Fruit fly (Drosophila melanogaster): Measurements from ENCODE around the gene CG32102.

CG32102 gene

dm6 chr3L:12471471-12471978 is 1.9 kb upstream of the CG32102 start, which contains the start of gene CG10616:
Gene CG10616 (plus strand): TSS chr3L:12471728.
- TF ChIP-seq CrebA (GFP tag; optimal IDR thresholded peaks at IDR 0.05; ENCODE audit: borderline replicate concordance) (peak; percentile 18), Rel (GFP tag; optimal IDR thresholded peaks at IDR 0.05) (no peak), Rel (tag; optimal IDR thresholded peaks at IDR 0.05) (peak; percentile 95), Jra (GFP tag; optimal IDR thresholded peaks at IDR 0.05) (peak; percentile 43), rgr (GFP tag; optimal IDR thresholded peaks at IDR 0.05) (no peak)

dm6 chr3L:12470509-12470908 is 925 bp upstream of the CG32102 start:
- TF ChIP-seq OdsH (GFP tag; optimal IDR thresholded peaks at IDR 0.05) (no peak), Hnf4 (GFP tag; optimal IDR thresholded peaks at IDR 0.05) (no peak), Rel (GFP tag; optimal IDR thresholded peaks at IDR 0.05) (no peak), Rel (tag; optimal IDR thresholded peaks at IDR 0.05) (no peak), tai (GFP tag; optimal IDR thresholded peaks at IDR 0.05) (no peak), h (GFP tag; optimal IDR thresholded peaks at IDR 0.05) (no peak), Jra (GFP tag; optimal IDR thresholded peaks at IDR 0.05) (no peak), Sp1 (GFP tag; optimal IDR thresholded peaks at IDR 0.05) (no peak), Hr83 (GFP tag; optimal IDR thresholded peaks at IDR 0.05; ENCODE audit: poor library complexity, severe bottlenecking) (no peak), Hr78 (GFP tag; optimal IDR thresholded peaks at IDR 0.05) (no peak), HLH106 (tag; optimal IDR thresholded peaks at IDR 0.05) (no peak), ey (GFP tag; optimal IDR thresholded peaks at IDR 0.05) (no peak), woc (GFP tag; optimal IDR thresholded peaks at IDR 0.05) (no peak), Mio (GFP tag; optimal IDR thresholded peaks at IDR 0.05) (no peak)

- TF ChIP-seq usp (GFP tag; optimal IDR thresholded peaks at IDR 0.05) (no peak), Dfd (GFP tag; optimal IDR thresholded peaks at IDR 0.05) (no peak), dmrt93B (GFP tag; optimal IDR thresholded peaks at IDR 0.05) (no peak), foxo (GFP tag; optimal IDR thresholded peaks at IDR 0.05) (no peak), Myc (optimal IDR thresholded peaks at IDR 0.05) (no peak), woc (GFP tag; optimal IDR thresholded peaks at IDR 0.05) (no peak), Abd-B (GFP tag; optimal IDR thresholded peaks at IDR 0.05) (no peak), CG9705 (GFP tag; optimal IDR thresholded peaks at IDR 0.05) (no peak), OdsH (GFP tag; optimal IDR thresholded peaks at IDR 0.05) (no peak), psq (GFP tag; optimal IDR thresholded peaks at IDR 0.05) (peak; percentile 84), Sp1 (GFP tag; optimal IDR thresholded peaks at IDR 0.05) (no peak), Mio (GFP tag; optimal IDR thresholded peaks at IDR 0.05) (no peak), brk (GFP tag; optimal IDR thresholded peaks at IDR 0.05) (peak; percentile 15), dl (GFP tag; optimal IDR thresholded peaks at IDR 0.05; ENCODE audit: insufficient read depth in 1 of 2, partially characterized antibody in 2 of 2) (peak in 1 of 2 experiments; percentile 57), dsf (GFP tag; optimal IDR thresholded peaks at IDR 0.05; ENCODE audit: borderline replicate concordance) (no peak), Rel (GFP tag; optimal IDR thresholded peaks at IDR 0.05) (no peak), Rel (tag; optimal IDR thresholded peaks at IDR 0.05) (peak; percentile 24), CG32264 (GFP tag; optimal IDR thresholded peaks at IDR 0.05) (no peak), ey (GFP tag; optimal IDR thresholded peaks at IDR 0.05) (no peak), Hr78 (GFP tag; optimal IDR thresholded peaks at IDR 0.05) (no peak), fru (GFP tag; optimal IDR thresholded peaks at IDR 0.05) (peak; percentile 1), Hnf4 (GFP tag; optimal IDR thresholded peaks at IDR 0.05) (peak; percentile 23), br (GFP tag; optimal IDR thresholded peaks at IDR 0.05) (peak; percentile 6), tai (GFP tag; optimal IDR thresholded peaks at IDR 0.05) (no peak), CrebA (GFP tag; optimal IDR thresholded peaks at IDR 0.05; ENCODE audit: borderline replicate concordance) (no peak), Vsx2 (GFP tag; optimal IDR thresholded peaks at IDR 0.05; ENCODE audit: partially characterized antibody) (peak; percentile 95), rgr (GFP tag; optimal IDR thresholded peaks at IDR 0.05) (no peak), Dif (GFP tag; optimal IDR thresholded peaks at IDR 0.05; ENCODE audit: partially characterized antibody) (peak; percentile 66), Hr83 (GFP tag; optimal IDR thresholded peaks at IDR 0.05; ENCODE audit: poor library complexity, severe bottlenecking) (peak; percentile 57), h (GFP tag; optimal IDR thresholded peaks at IDR 0.05) (peak; percentile 46), N (GFP tag; optimal IDR thresholded peaks at IDR 0.05) (no peak), sv (GFP tag; optimal IDR thresholded peaks at IDR 0.05) (no peak), lola (GFP tag; optimal IDR thresholded peaks at IDR 0.05) (no peak), HLH106 (tag; optimal IDR thresholded peaks at IDR 0.05) (no peak), Jra (GFP tag; optimal IDR thresholded peaks at IDR 0.05) (no peak), jim (GFP tag; optimal IDR thresholded peaks at IDR 0.05) (no peak), sage (GFP tag; optimal IDR thresholded peaks at IDR 0.05) (no peak), pan (optimal IDR thresholded peaks at IDR 0.05) (no peak), GATAd (GFP tag; optimal IDR thresholded peaks at IDR 0.05) (no peak)
Observed at dm6 chr3L:12468016-12468415, 1.6 kb downstream of the CG32102 start, which contains the start of gene eyg. Gene eyg (minus strand): TSS chr3L:12468021.

Data from whole organism, wandering third instar larva.